Fruit fly (Drosophila melanogaster) whole organism: ENCODE results near the gene CG43203.

Experiments
- CG8478 ChIP-seq: fragments of >200 bp; optimal IDR thresholded peaks from 2 replicates; lab custom pipeline; 2018; ENCODE audit warnings: inconsistent platforms
- Dll ChIP-seq: fragments of >200 bp; optimal IDR thresholded peaks from 2 replicates; lab custom pipeline; 2017
- EcR ChIP-seq, 2 experiments: fragments of >200 bp; optimal IDR thresholded peaks; 2 replicates each; lab custom pipeline; 2017; ENCODE audit warnings: missing biosample characterization in 2 of 2, missing genetic modification characterization in 2 of 2, missing genetic modification reagents in 2 of 2
- pan ChIP-seq: fragments of >200 bp; optimal IDR thresholded peaks from 2 replicates; lab custom pipeline; 2017
- psq ChIP-seq: fragments of >200 bp; optimal IDR thresholded peaks from 2 replicates; lab custom pipeline; 2017
- usp ChIP-seq: fragments of >200 bp; optimal IDR thresholded peaks from 2 replicates; lab custom pipeline; 2017; ENCODE audit warnings: missing biosample characterization, missing genetic modification characterization, mixed read lengths

CG43203 gene

dm6 chr3R:19345214-19345613, 8.6 kb upstream of the CG43203 start:
- TF ChIP-seq Dll (lab: Kevin White, UChicago) (no peak), pan (lab: Kevin White, UChicago) (no peak), psq (lab: Kevin White, UChicago) (no peak), CG8478 (lab: Kevin White, UChicago) (no peak), EcR (GFP tag; optimal IDR thresholded peaks at IDR 0.05; lab: Kevin White, UChicago) (no peak), usp (GFP tag; lab: Kevin White, UChicago) (no peak)

- TF ChIP-seq pan (lab: Kevin White, UChicago) (no peak), psq (lab: Kevin White, UChicago) (no peak), usp (GFP tag; lab: Kevin White, UChicago) (no peak), Dll (lab: Kevin White, UChicago) (no peak), EcR (GFP tag; optimal IDR thresholded peaks at IDR 0.05; lab: Kevin White, UChicago) (no peak), CG8478 (lab: Kevin White, UChicago) (no peak)
Observed at dm6 chr3R:19346532-19346931, 7.3 kb upstream of the CG43203 start.

- TF ChIP-seq EcR (GFP tag; optimal IDR thresholded peaks at IDR 0.05; lab: Kevin White, UChicago) (no peak), psq (lab: Kevin White, UChicago) (no peak), usp (GFP tag; lab: Kevin White, UChicago) (no peak), Dll (lab: Kevin White, UChicago) (no peak), CG8478 (lab: Kevin White, UChicago) (no peak), pan (lab: Kevin White, UChicago) (no peak)
Observed at dm6 chr3R:19347678-19348077, 6.2 kb upstream of the CG43203 start.

- no peak for TF ChIP-seq psq (lab: Kevin White, UChicago)
- no peak for TF ChIP-seq usp (GFP tag; lab: Kevin White, UChicago)
- no peak for TF ChIP-seq Dll (lab: Kevin White, UChicago)
- TF ChIP-seq pan (lab: Kevin White, UChicago), result no peak
- no peak for TF ChIP-seq CG8478 (lab: Kevin White, UChicago)
- TF ChIP-seq EcR (GFP tag; optimal IDR thresholded peaks at IDR 0.05; lab: Kevin White, UChicago), result no peak
Observed at dm6 chr3R:19350375-19350943, 3.4 kb upstream of the CG43203 start.

- no peak for TF ChIP-seq CG8478 (lab: Kevin White, UChicago)
- no peak for TF ChIP-seq psq (lab: Kevin White, UChicago)
- no peak for TF ChIP-seq usp (GFP tag; lab: Kevin White, UChicago)
- TF ChIP-seq EcR (GFP tag; optimal IDR thresholded peaks at IDR 0.05; lab: Kevin White, UChicago), result no peak
- no peak for TF ChIP-seq pan (lab: Kevin White, UChicago)
- no peak for TF ChIP-seq Dll (lab: Kevin White, UChicago)
Observed at dm6 chr3R:19352121-19352520, 1.7 kb upstream of the CG43203 start.

- TF ChIP-seq psq (lab: Kevin White, UChicago) (no peak), EcR (GFP tag; optimal IDR thresholded peaks at IDR 0.05; lab: Kevin White, UChicago) (no peak), pan (lab: Kevin White, UChicago) (no peak), usp (GFP tag; lab: Kevin White, UChicago) (no peak), Dll (lab: Kevin White, UChicago) (no peak), CG8478 (lab: Kevin White, UChicago) (no peak)
Observed at dm6 chr3R:19362879-19363278, 9.0 kb downstream of the CG43203 start.

dm6 chr3R:19369060-19369459, 15.2 kb downstream of the CG43203 start:
- no peak for TF ChIP-seq psq (lab: Kevin White, UChicago)
- TF ChIP-seq Dll (lab: Kevin White, UChicago), result no peak
- TF ChIP-seq CG8478 (lab: Kevin White, UChicago), result no peak
- no peak for TF ChIP-seq usp (GFP tag; lab: Kevin White, UChicago)
- TF ChIP-seq EcR (GFP tag; optimal IDR thresholded peaks at IDR 0.05; lab: Kevin White, UChicago), result no peak
- TF ChIP-seq pan (lab: Kevin White, UChicago), result no peak

dm6 chr3R:19370693-19371092, 16.8 kb downstream of the CG43203 start:
- TF ChIP-seq Dll (lab: Kevin White, UChicago) (no peak), pan (lab: Kevin White, UChicago) (no peak), usp (GFP tag; lab: Kevin White, UChicago) (no peak), EcR (GFP tag; optimal IDR thresholded peaks at IDR 0.05; lab: Kevin White, UChicago) (no peak), psq (lab: Kevin White, UChicago) (no peak), CG8478 (lab: Kevin White, UChicago) (no peak)

dm6 chr3R:19374689-19375088, 20.8 kb downstream of the CG43203 start, which contains the start of gene CG3581:
CG3581 (minus strand) TSS chr3R:19374789.
- TF ChIP-seq CG8478 (lab: Kevin White, UChicago) (no peak), Dll (lab: Kevin White, UChicago) (no peak), psq (lab: Kevin White, UChicago) (no peak), EcR (GFP tag; optimal IDR thresholded peaks at IDR 0.05; lab: Kevin White, UChicago) (no peak), pan (lab: Kevin White, UChicago) (no peak), usp (GFP tag; lab: Kevin White, UChicago) (no peak)

- TF ChIP-seq Dll (lab: Kevin White, UChicago) (no peak), CG8478 (lab: Kevin White, UChicago) (no peak), EcR (GFP tag; optimal IDR thresholded peaks at IDR 0.05; lab: Kevin White, UChicago) (no peak), usp (GFP tag; lab: Kevin White, UChicago) (no peak), pan (lab: Kevin White, UChicago) (no peak), psq (lab: Kevin White, UChicago) (no peak)
Observed at dm6 chr3R:19375923-19376322, 22.1 kb downstream of the CG43203 start, which contains the start of gene CG31404. CG31404 (minus strand) TSS chr3R:19376023.

dm6 chr3R:19377125-19377524, 23.3 kb downstream of the CG43203 start, which contains the start of gene CG31245:
CG31245 (minus strand) TSS chr3R:19377225.
- TF ChIP-seq Dll (lab: Kevin White, UChicago) (no peak), pan (lab: Kevin White, UChicago) (no peak), usp (GFP tag; lab: Kevin White, UChicago) (no peak), psq (lab: Kevin White, UChicago) (no peak), CG8478 (lab: Kevin White, UChicago) (no peak), EcR (GFP tag; optimal IDR thresholded peaks at IDR 0.05; lab: Kevin White, UChicago) (no peak)
